Worm (Caenorhabditis elegans) whole organism, L3 larva: Measurements from ENCODE around the gene eak-3.

ENCODE experiments used
- ceh-16 ChIP-seq: sonication (generic microtip); optimal IDR thresholded peaks from 2 replicates; lab custom pipeline; 2017; ENCODE audit warnings: missing biosample characterization, missing genetic modification characterization
- ceh-82 ChIP-seq: fragments of 150-350 bp; optimal IDR thresholded peaks from 2 replicates; lab custom pipeline; 2014; ENCODE audit warnings: missing biosample characterization, missing genetic modification characterization
- elt-3 ChIP-seq, 3 experiments: fragments of 150-350 bp in 1 of 3; sonication (generic microtip) in 2 of 3; optimal IDR thresholded peaks; 2 replicates in 2 of 3; 4 replicates in 1 of 3; lab custom pipeline; 2014 to 2017; ENCODE audit warnings: missing biosample characterization in 3 of 3, missing genetic modification characterization in 3 of 3
- eor-1 ChIP-seq, 2 experiments: fragments of 150-350 bp; optimal IDR thresholded peaks; 2 replicates each; lab custom pipeline; 2014 to 2018; ENCODE audit warnings: missing biosample characterization in 2 of 2, missing genetic modification characterization in 2 of 2
- mdl-1 ChIP-seq: fragments of 150-350 bp; optimal IDR thresholded peaks from 2 replicates; lab custom pipeline; 2014; ENCODE audit warnings: missing biosample characterization, missing genetic modification characterization
- nfya-1 ChIP-seq: sonication (generic microtip); optimal IDR thresholded peaks from 2 replicates; lab custom pipeline; 2017; ENCODE audit warnings: missing genetic modification characterization, mild to moderate bottlenecking, missing compliant biosample characterization, antibody characterized with exemption, moderate library complexity; ENCODE audit not compliant: insufficient read depth
- nhr-11 ChIP-seq: fragments of 150-350 bp; optimal IDR thresholded peaks from 2 replicates; lab custom pipeline; 2014; ENCODE audit warnings: missing biosample characterization, missing genetic modification characterization
- nhr-23 ChIP-seq: fragments of 150-350 bp; optimal IDR thresholded peaks from 2 replicates; lab custom pipeline; 2014; ENCODE audit warnings: missing biosample characterization, missing genetic modification reagents, missing genetic modification characterization
- nhr-76 ChIP-seq: fragments of 150-350 bp; sonication (generic microtip); optimal IDR thresholded peaks from 5 replicates; lab custom pipeline; 2014; ENCODE audit warnings: missing biosample characterization, missing genetic modification characterization
- pha-4 ChIP-seq: fragments of 150-350 bp; optimal IDR thresholded peaks from 2 replicates; lab custom pipeline; 2014; ENCODE audit warnings: missing biosample characterization, missing genetic modification reagents, missing genetic modification characterization
- unc-39 ChIP-seq: sonication (generic microtip); optimal IDR thresholded peaks from 4 replicates; lab custom pipeline; 2017; ENCODE audit warnings: missing biosample characterization, missing genetic modification characterization
- ztf-11 ChIP-seq: fragments of 150-350 bp; optimal IDR thresholded peaks from 2 replicates; lab custom pipeline; 2014; ENCODE audit warnings: missing biosample characterization, missing genetic modification characterization

ce11 chrIII:1173331-1173730, 3.0 kb downstream of the eak-3 start:
- TF ChIP-seq unc-39 (tag; lab: Kevin White, UChicago) (no peak), ztf-11 (tag; lab: Kevin White, UChicago) (no peak), nhr-11 (tag; lab: Kevin White, UChicago) (no peak), ceh-16 (tag; lab: Kevin White, UChicago) (no peak), elt-3 (tag; optimal IDR thresholded peaks at IDR 0.05; lab: Kevin White, UChicago) (no peak), nhr-23 (tag; lab: Kevin White, UChicago) (no peak), mdl-1 (tag; lab: Kevin White, UChicago) (no peak), ceh-82 (tag; lab: Kevin White, UChicago) (no peak), nhr-76 (tag; lab: Kevin White, UChicago) (no peak), pha-4 (no peak), nfya-1 (no peak), eor-1 (tag; optimal IDR thresholded peaks at IDR 0.05; lab: Kevin White, UChicago) (no peak)
